Fruit fly (Drosophila melanogaster) whole organism, embryonic: Measurements from ENCODE around the gene CG43407.

Experiments
- Asciz ChIP-seq: fragments of 200-800 bp; sonication (Bioruptor generic); optimal IDR thresholded peaks from 2 replicates; lab custom pipeline; 2017; ENCODE audit warnings: missing biosample characterization, mild to moderate bottlenecking, missing genetic modification characterization, missing genetic modification reagents
- CG11247 ChIP-seq: fragments of 200-800 bp; sonication (Bioruptor generic); IDR thresholded peaks from 2 replicates; pipeline ENCODE4 v1.3.6; 2022; ENCODE audit warnings: missing biosample characterization, missing genetic modification characterization
- CG11398 ChIP-seq: fragments of 200-800 bp; sonication (Bioruptor generic); optimal IDR thresholded peaks from 2 replicates; lab custom pipeline; 2016; ENCODE audit warnings: missing biosample characterization, missing genetic modification characterization
- CG12942 ChIP-seq: fragments of 200-800 bp; sonication (Bioruptor generic); optimal IDR thresholded peaks from 3 replicates; lab custom pipeline; 2016; ENCODE audit warnings: missing biosample characterization, missing genetic modification characterization
- CG14965 ChIP-seq: fragments of 200-800 bp; sonication (Bioruptor generic); optimal IDR thresholded peaks from 2 replicates; lab custom pipeline; 2016; ENCODE audit warnings: missing biosample characterization, missing genetic modification characterization, borderline replicate concordance
- CG1529 ChIP-seq: fragments of 200-800 bp; sonication (Bioruptor generic); optimal IDR thresholded peaks from 3 replicates; lab custom pipeline; 2018; ENCODE audit warnings: missing biosample characterization, missing genetic modification characterization
- CG15601 ChIP-seq: fragments of 200-800 bp; sonication (Bioruptor generic); optimal IDR thresholded peaks from 3 replicates; lab custom pipeline; 2019; ENCODE audit warnings: missing biosample characterization, mild to moderate bottlenecking, missing genetic modification characterization, moderate library complexity
- CG17328 ChIP-seq: fragments of 200-800 bp; sonication (Bioruptor generic); IDR thresholded peaks from 2 replicates; pipeline ENCODE4 v1.3.6; 2022; ENCODE audit warnings: missing biosample characterization, missing genetic modification characterization
- CG17359 ChIP-seq: fragments of 200-800 bp; sonication (Bioruptor generic); optimal IDR thresholded peaks from 3 replicates; lab custom pipeline; 2018; ENCODE audit warnings: missing biosample characterization, mild to moderate bottlenecking, missing genetic modification characterization, moderate library complexity
- CG17385 ChIP-seq: fragments of 200-800 bp; sonication (Bioruptor generic); optimal IDR thresholded peaks from 3 replicates; lab custom pipeline; 2018; ENCODE audit warnings: missing biosample characterization, mild to moderate bottlenecking, missing genetic modification characterization
- CG17912 ChIP-seq: fragments of 200-800 bp; sonication (Bioruptor generic); optimal IDR thresholded peaks from 2 replicates; lab custom pipeline; 2018; ENCODE audit warnings: missing biosample characterization, mild to moderate bottlenecking, missing genetic modification characterization
- CG18262 ChIP-seq: fragments of 200-800 bp; optimal IDR thresholded peaks from 3 replicates; lab custom pipeline; 2019; ENCODE audit warnings: missing biosample characterization, mild to moderate bottlenecking, missing genetic modification characterization, moderate library complexity
- CG2120 ChIP-seq: fragments of 200-800 bp; sonication (Bioruptor generic); optimal IDR thresholded peaks from 3 replicates; lab custom pipeline; 2016; ENCODE audit warnings: missing biosample characterization, missing genetic modification characterization
- CG2202 ChIP-seq: fragments of 200-800 bp; sonication (Bioruptor generic); optimal IDR thresholded peaks from 2 replicates; lab custom pipeline; 2018; ENCODE audit warnings: missing biosample characterization, mild to moderate bottlenecking, missing genetic modification characterization
- CG31441 ChIP-seq: fragments of 200-800 bp; sonication (Bioruptor generic); IDR thresholded peaks from 2 replicates; pipeline ENCODE4 v1.3.6; 2022; ENCODE audit warnings: missing biosample characterization, missing genetic modification characterization
- CG34422 ChIP-seq: fragments of 200-800 bp; sonication (Bioruptor generic); IDR thresholded peaks from 3 replicates; pipeline ENCODE4 v1.3.6; 2022; ENCODE audit warnings: missing biosample characterization, missing genetic modification characterization
- CG4424 ChIP-seq: fragments of 200-800 bp; sonication (Bioruptor generic); optimal IDR thresholded peaks from 3 replicates; lab custom pipeline; 2016; ENCODE audit warnings: missing biosample characterization, missing genetic modification characterization
- CG6689 ChIP-seq: fragments of 200-800 bp; sonication (Bioruptor generic); IDR thresholded peaks from 2 replicates; pipeline ENCODE4 v1.3.6; 2022; ENCODE audit warnings: missing biosample characterization, missing genetic modification characterization
- CG7839 ChIP-seq: fragments of 200-800 bp; sonication (Bioruptor generic); optimal IDR thresholded peaks from 3 replicates; lab custom pipeline; 2018; ENCODE audit warnings: missing biosample characterization, mild to moderate bottlenecking, missing genetic modification characterization, moderate library complexity
- Fer1 ChIP-seq: fragments of 200-800 bp; sonication (Bioruptor generic); optimal IDR thresholded peaks from 2 replicates; lab custom pipeline; 2017; ENCODE audit warnings: missing biosample characterization, mild to moderate bottlenecking, missing genetic modification characterization
- Hmr ChIP-seq: fragments of 200-800 bp; sonication (Bioruptor generic); optimal IDR thresholded peaks from 3 replicates; lab custom pipeline; 2017; ENCODE audit warnings: mild to moderate bottlenecking, missing biosample characterization, missing genetic modification reagents, missing genetic modification characterization
- Hr51 ChIP-seq, 2 experiments: fragments of 200-800 bp; sonication (Bioruptor generic); optimal IDR thresholded peaks; 2 replicates in 1 of 2; 3 replicates in 1 of 2; lab custom pipeline; 2016 to 2018; ENCODE audit warnings: missing biosample characterization in 2 of 2, missing genetic modification characterization in 2 of 2, mild to moderate bottlenecking in 1 of 2, moderate library complexity in 1 of 2
- Kr ChIP-seq: fragments of 200-800 bp; sonication (Bioruptor generic); optimal IDR thresholded peaks from 2 replicates; lab custom pipeline; 2017; ENCODE audit warnings: missing biosample characterization, mild to moderate bottlenecking, missing genetic modification characterization
- Nf-YB ChIP-seq: fragments of 200-800 bp; sonication (Bioruptor generic); optimal IDR thresholded peaks from 3 replicates; lab custom pipeline; 2019; ENCODE audit warnings: missing biosample characterization, mild to moderate bottlenecking, missing genetic modification characterization, moderate library complexity
- Ravus ChIP-seq: fragments of 200-800 bp; sonication (Bioruptor generic); IDR thresholded peaks from 2 replicates; pipeline ENCODE4 v1.3.6; 2022; ENCODE audit warnings: missing biosample characterization, missing genetic modification characterization
- Rx ChIP-seq: fragments of 200-800 bp; sonication (Bioruptor generic); IDR thresholded peaks from 2 replicates; pipeline ENCODE4 v1.3.6; 2022; ENCODE audit warnings: missing biosample characterization, missing genetic modification characterization
- Ssrp ChIP-seq: fragments of 200-800 bp; sonication (Bioruptor generic); optimal IDR thresholded peaks from 2 replicates; lab custom pipeline; 2018; ENCODE audit warnings: missing biosample characterization, mild to moderate bottlenecking, missing genetic modification characterization, moderate library complexity
- bab2 ChIP-seq: fragments of 200-800 bp; sonication (Bioruptor generic); optimal IDR thresholded peaks from 2 replicates; lab custom pipeline; 2016; ENCODE audit warnings: missing biosample characterization, missing genetic modification characterization
- croc ChIP-seq: fragments of 200-800 bp; sonication (Bioruptor generic); conservative IDR thresholded peaks from 3 replicates; pipeline ENCODE4 v1.3.6; 2022; ENCODE audit warnings: missing biosample characterization, missing genetic modification characterization
- crol ChIP-seq: fragments of 200-800 bp; sonication (Bioruptor generic); IDR thresholded peaks from 2 replicates; pipeline ENCODE4 v1.3.6; 2022; ENCODE audit warnings: missing biosample characterization, missing genetic modification characterization
- dm ChIP-seq: fragments of 200-800 bp; sonication (Bioruptor generic); optimal IDR thresholded peaks from 3 replicates; lab custom pipeline; 2016; ENCODE audit warnings: missing biosample characterization, missing genetic modification characterization
- dmrt99B ChIP-seq: fragments of 200-800 bp; sonication (Bioruptor generic); optimal IDR thresholded peaks from 2 replicates; lab custom pipeline; 2018; ENCODE audit warnings: missing biosample characterization, mild to moderate bottlenecking, missing genetic modification characterization, moderate library complexity
- ewg ChIP-seq: fragments of 200-800 bp; sonication (Bioruptor generic); optimal IDR thresholded peaks from 3 replicates; lab custom pipeline; 2017; ENCODE audit warnings: mild to moderate bottlenecking, missing biosample characterization, missing genetic modification reagents, missing genetic modification characterization
- fd96Cb ChIP-seq: fragments of 200-800 bp; sonication (Bioruptor generic); optimal IDR thresholded peaks from 2 replicates; lab custom pipeline; 2018; ENCODE audit warnings: missing biosample characterization, mild to moderate bottlenecking, missing genetic modification characterization, moderate library complexity
- gfzf ChIP-seq: fragments of 200-800 bp; sonication (Bioruptor generic); optimal IDR thresholded peaks from 2 replicates; lab custom pipeline; 2016; ENCODE audit warnings: missing biosample characterization, mild to moderate bottlenecking, missing genetic modification characterization, moderate library complexity
- grau ChIP-seq: fragments of 200-800 bp; optimal IDR thresholded peaks from 3 replicates; lab custom pipeline; 2019; ENCODE audit warnings: missing biosample characterization, mild to moderate bottlenecking, missing genetic modification characterization, moderate library complexity
- gsb ChIP-seq: fragments of 200-800 bp; sonication (Bioruptor generic); IDR thresholded peaks from 2 replicates; pipeline ENCODE4 v1.3.6; 2022; ENCODE audit warnings: missing biosample characterization, missing genetic modification characterization
- gsb-n ChIP-seq: fragments of 200-800 bp; sonication (Bioruptor generic); optimal IDR thresholded peaks from 3 replicates; lab custom pipeline; 2018; ENCODE audit warnings: missing biosample characterization, mild to moderate bottlenecking, missing genetic modification characterization
- ind ChIP-seq: fragments of 200-800 bp; sonication (Bioruptor generic); optimal IDR thresholded peaks from 3 replicates; lab custom pipeline; 2016; ENCODE audit warnings: missing biosample characterization, missing genetic modification characterization
- kay ChIP-seq: fragments of 200-800 bp; sonication (Bioruptor generic); optimal IDR thresholded peaks from 2 replicates; lab custom pipeline; 2016; ENCODE audit warnings: missing biosample characterization, missing genetic modification characterization
- ken ChIP-seq: fragments of 200-800 bp; sonication (Bioruptor generic); IDR thresholded peaks from 3 replicates; pipeline ENCODE4 v1.3.6; 2022; ENCODE audit warnings: missing biosample characterization, missing genetic modification characterization
- luna ChIP-seq: fragments of 200-800 bp; sonication (Bioruptor generic); optimal IDR thresholded peaks from 2 replicates; lab custom pipeline; 2016; ENCODE audit warnings: missing biosample characterization, missing genetic modification characterization
- pan ChIP-seq, 4 experiments: fragments of >200 bp in 3 of 4; fragments of 200-800 bp in 1 of 4; sonication (Bioruptor generic) in 1 of 4; optimal IDR thresholded peaks in 3 of 4; IDR thresholded peaks in 1 of 4; 2 replicates each; pipeline versions ENCODE4 v1.3.6 to Lab custom; 2017 to 2022; ENCODE audit warnings: missing biosample characterization in 2 of 4, missing genetic modification characterization in 2 of 4, mixed read lengths in 1 of 4
- sc ChIP-seq, 3 experiments: fragments of >200 bp in 2 of 3; fragments of 200-800 bp in 1 of 3; sonication (Bioruptor generic) in 1 of 3; optimal IDR thresholded peaks; 2 replicates in 2 of 3; 3 replicates in 1 of 3; lab custom pipeline; 2017; ENCODE audit warnings: mild to moderate bottlenecking in 1 of 3, missing biosample characterization in 1 of 3, missing genetic modification characterization in 1 of 3, missing genetic modification reagents in 1 of 3
- tll ChIP-seq, 2 experiments: fragments of 200-800 bp in 1 of 2; fragments of >200 bp in 1 of 2; sonication (Bioruptor generic) in 1 of 2; optimal IDR thresholded peaks; 2 replicates each; lab custom pipeline; 2017 to 2019; ENCODE audit warnings: missing biosample characterization in 2 of 2, missing genetic modification characterization in 2 of 2, mild to moderate bottlenecking in 1 of 2, moderate library complexity in 1 of 2
- trh ChIP-seq: fragments of 200-800 bp; sonication (Bioruptor generic); optimal IDR thresholded peaks from 2 replicates; lab custom pipeline; 2016; ENCODE audit warnings: missing biosample characterization, missing genetic modification characterization
- twi ChIP-seq: fragments of 200-800 bp; optimal IDR thresholded peaks from 2 replicates; lab custom pipeline; 2019; ENCODE audit warnings: missing biosample characterization, mild to moderate bottlenecking, missing genetic modification characterization, moderate library complexity
- unc-4 ChIP-seq: fragments of 200-800 bp; sonication (Bioruptor generic); IDR thresholded peaks from 2 replicates; pipeline ENCODE4 v1.3.6; 2022; ENCODE audit warnings: missing biosample characterization, missing genetic modification characterization; ENCODE audit not compliant: partially characterized antibody
- wek ChIP-seq: fragments of 200-800 bp; sonication (Bioruptor generic); optimal IDR thresholded peaks from 3 replicates; lab custom pipeline; 2018; ENCODE audit warnings: missing biosample characterization, mild to moderate bottlenecking, missing genetic modification characterization, moderate library complexity

CG43407 gene

dm6 chr3L:19056857-19057324, 3.7 kb upstream of the CG43407 start (continued):
- TF ChIP-seq wek (GFP tag; lab: Kevin White, UChicago) (no peak), Asciz (GFP tag; lab: Kevin White, UChicago) (peak; percentile 45), gsb-n (tag; lab: Kevin White, UChicago) (peak; percentile 50), CG15601 (tag; lab: Kevin White, UChicago) (peak; percentile 33), luna (GFP tag; lab: Kevin White, UChicago) (no peak), ind (GFP tag; lab: Kevin White, UChicago) (no peak), dm (GFP tag; lab: Kevin White, UChicago) (no peak), CG1529 (GFP tag; lab: Kevin White, UChicago) (peak; percentile 43), Hmr (no peak), croc (GFP tag; lab: Robert Waterston, UW) (peak; percentile 15; the same call in 1 of the 3 replicates), CG4424 (GFP tag; lab: Kevin White, UChicago) (peak; percentile 11), crol (GFP tag; lab: Robert Waterston, UW) (peak; percentile 95), pan (optimal IDR thresholded peaks at IDR 0.05; lab: Kevin White, UChicago) (no peak), pan (GFP tag; optimal IDR thresholded peaks at IDR 0.05 in 1 of 2, IDR thresholded peaks at IDR 0.05 in 1 of 2) (peak in 1 of 2 experiments; percentile 15), CG2202 (peak; percentile 28), CG2120 (GFP tag; lab: Kevin White, UChicago) (no peak), bab2 (GFP tag; lab: Kevin White, UChicago) (no peak), CG14965 (GFP tag; lab: Kevin White, UChicago) (no peak), sc (optimal IDR thresholded peaks at IDR 0.05; lab: Kevin White, UChicago) (no peak), sc (GFP tag; optimal IDR thresholded peaks at IDR 0.05; lab: Kevin White, UChicago) (peak; percentile 1), Ravus (no peak), CG31441 (peak; percentile 71), CG34422 (GFP tag; lab: Robert Waterston, UW) (no peak), CG11398 (GFP tag; lab: Kevin White, UChicago) (no peak), CG12942 (no peak), Rx (GFP tag; lab: Robert Waterston, UW) (no peak), trh (GFP tag; lab: Kevin White, UChicago) (no peak), gsb (GFP tag; lab: Robert Waterston, UW) (no peak), CG7839 (peak; percentile 38), tll (GFP tag; optimal IDR thresholded peaks at IDR 0.05; lab: Kevin White, UChicago) (no peak), Fer1 (GFP tag; lab: Kevin White, UChicago) (no peak), unc-4 (GFP tag; lab: Robert Waterston, UW) (no peak), CG11247 (no peak), Hr51 (GFP tag; optimal IDR thresholded peaks at IDR 0.05; lab: Kevin White, UChicago) (peak in 1 of 2 experiments; percentile 45), kay (GFP tag; lab: Kevin White, UChicago) (no peak), CG18262 (tag; lab: Kevin White, UChicago) (peak; percentile 77), fd96Cb (peak; percentile 5), ewg (GFP tag; lab: Kevin White, UChicago) (peak; percentile 13), CG17328 (GFP tag; lab: Robert Waterston, UW) (no peak), gfzf (GFP tag; lab: Kevin White, UChicago) (no peak), Kr (GFP tag; lab: Kevin White, UChicago) (no peak), CG17385 (peak; percentile 4), grau (tag; lab: Kevin White, UChicago) (peak; percentile 42), CG17359 (tag; lab: Kevin White, UChicago) (peak; percentile 13), Ssrp (tag; lab: Kevin White, UChicago) (peak; percentile 25), Nf-YB (peak; percentile 1), CG17912 (no peak), CG6689 (GFP tag; lab: Robert Waterston, UW) (0 out of 2 replicates have a peak, but pooled peaks have one; percentile 33), ken (no peak), twi (tag; lab: Kevin White, UChicago) (peak; percentile 64), dmrt99B (tag; lab: Kevin White, UChicago) (peak; percentile 59)
